Worm (Caenorhabditis elegans): ENCODE results near the gene C50H2.4.

The C50H2.4 gene

ce11 chrV:9952396-9952795 is 35.6 kb downstream of the C50H2.4 start, which contains the start of gene mam-5:
Gene mam-5 (plus strand): TSS chrV:9952699.
- TF ChIP-seq ceh-2 (tag; optimal IDR thresholded peaks at IDR 0.05) (no peak), ceh-45 (GFP tag; IDR thresholded peaks at IDR 0.05) (no peak), ceh-22 (tag; optimal IDR thresholded peaks at IDR 0.05) (no peak)

ce11 chrV:9958231-9958630 is 41.5 kb downstream of the C50H2.4 start, which contains the start of gene anmt-3:
Gene anmt-3 (minus strand): TSS chrV:9958331.
- no peak for TF ChIP-seq dve-1 (tag; optimal IDR thresholded peaks at IDR 0.05)
- no peak for TF ChIP-seq ztf-16 (tag; optimal IDR thresholded peaks at IDR 0.05)
- no peak for TF ChIP-seq fkh-10 (GFP tag; optimal IDR thresholded peaks at IDR 0.05)
- no peak for TF ChIP-seq hlh-30 (tag; optimal IDR thresholded peaks at IDR 0.05; ENCODE audit: insufficient read depth)
- TF ChIP-seq nhr-11 (tag; optimal IDR thresholded peaks at IDR 0.05) = no peak
- no peak for TF ChIP-seq ceh-6 (GFP tag; optimal IDR thresholded peaks at IDR 0.05)
- TF ChIP-seq F13H6.1 (tag; optimal IDR thresholded peaks at IDR 0.05) = no peak
- TF ChIP-seq fkh-6 (tag; optimal IDR thresholded peaks at IDR 0.05) = no peak

DNA sequence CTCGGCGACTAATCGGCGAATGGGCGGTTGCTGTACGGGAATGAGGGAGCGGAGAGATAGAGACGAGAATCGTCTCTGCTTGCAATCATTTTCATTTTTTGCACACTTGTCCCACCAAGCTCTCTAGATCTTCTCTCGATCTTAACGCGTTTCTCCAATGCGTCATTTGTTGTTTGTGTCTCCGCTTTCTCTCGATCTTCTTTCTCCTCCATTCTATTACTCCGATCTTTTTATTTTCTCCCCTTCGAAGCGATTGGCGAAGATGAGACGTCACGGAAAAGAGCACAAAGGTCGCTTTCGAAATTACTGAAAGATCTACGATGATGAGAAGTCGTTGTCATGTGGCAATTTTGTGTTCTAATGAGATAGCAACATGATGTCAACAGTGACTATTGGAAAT is 41.9 kb downstream of the C50H2.4 start:
- TF ChIP-seq ceh-45 (GFP tag; IDR thresholded peaks at IDR 0.05) (no peak), pat-9 (tag; optimal IDR thresholded peaks at IDR 0.05) (no peak), unc-55 (GFP tag; optimal IDR thresholded peaks at IDR 0.05) (peak; percentile 87), rnt-1 (tag; optimal IDR thresholded peaks at IDR 0.05) (peak; percentile 71), nfya-1 (tag; optimal IDR thresholded peaks at IDR 0.05) (peak; percentile 1), ceh-18 (tag; optimal IDR thresholded peaks at IDR 0.05) (peak; percentile 84)

- TF ChIP-seq ceh-34 (tag; optimal IDR thresholded peaks at IDR 0.05) (no peak), fkh-6 (tag; optimal IDR thresholded peaks at IDR 0.05) (no peak), ahr-1 (tag; optimal IDR thresholded peaks at IDR 0.05) (no peak), lim-6 (tag; optimal IDR thresholded peaks at IDR 0.05) (no peak), ceh-14 (tag; optimal IDR thresholded peaks at IDR 0.05) (no peak), hlh-13 (GFP tag; optimal IDR thresholded peaks at IDR 0.05) (no peak), pag-3 (tag; optimal IDR thresholded peaks at IDR 0.05; ENCODE audit: borderline replicate concordance) (no peak), npax-4 (tag; optimal IDR thresholded peaks at IDR 0.05) (no peak), pqm-1 (tag; optimal IDR thresholded peaks at IDR 0.05) (no peak), unc-3 (GFP tag; conservative IDR thresholded peaks at IDR 0.05) (no peak), unc-3 (tag; optimal IDR thresholded peaks at IDR 0.05) (no peak), odd-2 (tag; optimal IDR thresholded peaks at IDR 0.05) (no peak), ref-2 (tag; optimal IDR thresholded peaks at IDR 0.05) (no peak), C38D4.7 (GFP tag; optimal IDR thresholded peaks at IDR 0.05) (no peak)
Measured at ce11 chrV:9960376-9960775, 43.6 kb downstream of the C50H2.4 start, which contains the start of gene T07C12.10. Gene T07C12.10 (minus strand): TSS chrV:9960476.

DNA sequence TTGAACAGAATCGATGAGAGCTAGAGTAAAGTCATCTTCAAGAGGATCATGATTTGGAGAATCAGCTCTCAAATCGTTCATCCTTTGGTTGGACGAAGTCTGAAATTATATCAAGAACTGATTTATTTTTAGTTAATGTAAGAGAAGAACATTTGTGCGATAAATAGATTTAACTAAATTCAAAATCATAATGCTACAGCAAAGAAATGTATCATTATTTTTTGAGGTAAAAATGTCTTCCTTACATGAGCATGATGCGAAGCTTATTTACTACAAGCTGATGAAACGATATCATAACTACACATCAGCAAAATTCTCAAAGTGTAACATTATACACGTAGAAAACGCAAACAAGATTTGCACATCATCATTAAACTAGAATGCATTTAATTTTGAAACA is 45.6 kb downstream of the C50H2.4 start, which contains the start of gene madf-4:
madf-4 (minus strand) TSS at position 101 of the 400 bp plus-strand sequence.
- TF ChIP-seq F13H6.1 (tag; optimal IDR thresholded peaks at IDR 0.05) (no peak), madf-2 (tag; optimal IDR thresholded peaks at IDR 0.05) (no peak), K02D7.2 (tag; optimal IDR thresholded peaks at IDR 0.05) (no peak), ahr-1 (tag; optimal IDR thresholded peaks at IDR 0.05) (no peak), hlh-6 (tag; optimal IDR thresholded peaks at IDR 0.05) (no peak), gmeb-2 (tag; optimal IDR thresholded peaks at IDR 0.05) (no peak), pros-1 (tag; optimal IDR thresholded peaks at IDR 0.05) (no peak), C38D4.7 (GFP tag; optimal IDR thresholded peaks at IDR 0.05) (no peak), sdc-2 (tag; optimal IDR thresholded peaks at IDR 0.05) (no peak), odd-2 (tag; optimal IDR thresholded peaks at IDR 0.05) (no peak), pax-1 (tag; optimal IDR thresholded peaks at IDR 0.05) (no peak), ceh-22 (tag; optimal IDR thresholded peaks at IDR 0.05) (no peak), pqm-1 (tag; optimal IDR thresholded peaks at IDR 0.05) (no peak), ceh-45 (GFP tag; IDR thresholded peaks at IDR 0.05) (no peak), unc-86 (tag; optimal IDR thresholded peaks at IDR 0.05) (no peak), unc-55 (GFP tag; optimal IDR thresholded peaks at IDR 0.05) (no peak), dve-1 (tag; optimal IDR thresholded peaks at IDR 0.05) (no peak), nhr-232 (tag; optimal IDR thresholded peaks at IDR 0.05) (no peak), dmd-4 (tag; optimal IDR thresholded peaks at IDR 0.05; ENCODE audit: borderline replicate concordance) (no peak)
